Worm (Caenorhabditis elegans) whole organism, early embryonic: ENCODE measurements around the gene dpy-19.

Experiments
- aly-1 ChIP-seq: sonication (generic microtip); optimal IDR thresholded peaks from 2 replicates; lab custom pipeline; 2016; ENCODE audit warnings: missing genetic modification characterization, missing compliant biosample characterization
- ama-1 ChIP-seq: fragments of 150-350 bp; optimal IDR thresholded peaks from 2 replicates; lab custom pipeline; 2014

DNA sequence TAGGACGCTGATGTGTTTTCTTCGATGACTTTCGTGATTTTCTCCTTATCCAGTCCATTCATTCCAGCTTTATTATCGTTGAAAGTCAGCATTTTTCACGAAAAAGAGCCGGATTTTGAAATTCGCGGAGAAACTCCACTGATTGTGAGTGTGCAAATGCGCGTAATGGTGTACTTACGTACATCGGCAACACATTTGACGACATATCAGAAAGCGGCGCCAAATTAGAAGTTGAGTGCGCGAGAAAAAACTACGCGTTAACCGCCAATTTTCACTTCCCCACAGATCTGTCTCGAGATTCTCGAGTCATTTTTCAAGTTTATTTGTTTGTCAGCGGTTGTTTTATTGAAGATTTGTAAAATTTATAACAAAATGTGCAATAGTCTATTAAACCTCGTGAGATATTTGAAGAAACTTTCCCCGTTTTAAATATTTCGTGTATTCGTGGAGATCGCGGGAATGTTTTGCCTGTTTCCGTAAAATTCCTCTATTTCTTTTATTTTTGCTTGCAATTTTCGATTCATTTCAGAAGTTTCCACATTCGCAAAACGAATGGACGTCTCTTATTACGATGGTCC, 38.8 kb downstream of the dpy-19 start, which contains the start of the genes polk-1 and gpr-1:
- TF ChIP-seq aly-1 (tag; lab: Kevin White, UChicago) (no peak), ama-1 (no peak)
